Fruit fly (Drosophila melanogaster) whole organism: ENCODE data around the gene CG14506.

Source experiments
- CG8478 ChIP-seq: fragments of >200 bp; optimal IDR thresholded peaks from 2 replicates; lab custom pipeline; 2018; ENCODE audit warnings: inconsistent platforms
- Dll ChIP-seq: fragments of >200 bp; optimal IDR thresholded peaks from 2 replicates; lab custom pipeline; 2017
- EcR ChIP-seq, 2 experiments: fragments of >200 bp; optimal IDR thresholded peaks; 2 replicates each; lab custom pipeline; 2017; ENCODE audit warnings: missing biosample characterization in 2 of 2, missing genetic modification characterization in 2 of 2, missing genetic modification reagents in 2 of 2
- pan ChIP-seq: fragments of >200 bp; optimal IDR thresholded peaks from 2 replicates; lab custom pipeline; 2017
- psq ChIP-seq: fragments of >200 bp; optimal IDR thresholded peaks from 2 replicates; lab custom pipeline; 2017
- usp ChIP-seq: fragments of >200 bp; optimal IDR thresholded peaks from 2 replicates; lab custom pipeline; 2017; ENCODE audit warnings: missing biosample characterization, missing genetic modification characterization, mixed read lengths

dm6 chr3R:29307639-29308038, 10.7 kb upstream of the CG14506 start:
- TF ChIP-seq CG8478 (lab: Kevin White, UChicago): no peak
- TF ChIP-seq psq (lab: Kevin White, UChicago): no peak
- no peak for TF ChIP-seq Dll (lab: Kevin White, UChicago)
- TF ChIP-seq EcR (GFP tag; optimal IDR thresholded peaks at IDR 0.05; lab: Kevin White, UChicago): no peak
- no peak for TF ChIP-seq pan (lab: Kevin White, UChicago)
- TF ChIP-seq usp (GFP tag; lab: Kevin White, UChicago): no peak
